Fruit fly (Drosophila melanogaster) whole organism, wandering third instar larva: ENCODE measurements around the gene HP1c.

ENCODE experiments used
- HLH106 ChIP-seq: fragments of 200-800 bp; optimal IDR thresholded peaks from 3 replicates; lab custom pipeline; 2019; ENCODE audit warnings: missing biosample characterization, mild to moderate bottlenecking, missing genetic modification characterization, moderate library complexity
- Hr78 ChIP-seq: fragments of >200 bp; optimal IDR thresholded peaks from 2 replicates; lab custom pipeline; 2017; ENCODE audit warnings: missing biosample characterization, missing genetic modification characterization
- Vsx2 ChIP-seq: fragments of 200-300, 225-300 bp; sonication (Bioruptor generic); optimal IDR thresholded peaks from 2 replicates; lab custom pipeline; 2018; ENCODE audit warnings: missing biosample characterization, missing genetic modification characterization; ENCODE audit not compliant: partially characterized antibody
- br ChIP-seq: fragments of 200-800 bp; sonication (Bioruptor generic); optimal IDR thresholded peaks from 2 replicates; lab custom pipeline; 2016; ENCODE audit warnings: missing biosample characterization, missing genetic modification characterization
- brk ChIP-seq: fragments of 200-800 bp; sonication (Bioruptor generic); optimal IDR thresholded peaks from 2 replicates; lab custom pipeline; 2016; ENCODE audit warnings: missing biosample characterization, mild to moderate bottlenecking, missing genetic modification characterization
- dmrt93B ChIP-seq: fragments of 200-800 bp; sonication (Bioruptor generic); optimal IDR thresholded peaks from 2 replicates; lab custom pipeline; 2018; ENCODE audit warnings: missing biosample characterization, mild to moderate bottlenecking, missing genetic modification characterization
- ey ChIP-seq: fragments of 200-800 bp; sonication (Bioruptor generic); optimal IDR thresholded peaks from 2 replicates; lab custom pipeline; 2016; ENCODE audit warnings: missing biosample characterization, missing genetic modification characterization
- fru ChIP-seq: fragments of 200-800 bp; sonication (Bioruptor generic); optimal IDR thresholded peaks from 3 replicates; lab custom pipeline; 2016; ENCODE audit warnings: missing biosample characterization, mild to moderate bottlenecking, missing genetic modification characterization
- h ChIP-seq: fragments of 200-800 bp; sonication (Bioruptor generic); optimal IDR thresholded peaks from 3 replicates; lab custom pipeline; 2016; ENCODE audit warnings: missing biosample characterization, mild to moderate bottlenecking, missing genetic modification characterization
- jim ChIP-seq: fragments of 175-275, 200-325 bp; sonication (Bioruptor generic); optimal IDR thresholded peaks from 2 replicates; lab custom pipeline; 2016; ENCODE audit warnings: missing biosample characterization, mild to moderate bottlenecking, missing genetic modification characterization
- psq ChIP-seq: fragments of 200-800 bp; sonication (Bioruptor generic); optimal IDR thresholded peaks from 3 replicates; lab custom pipeline; 2017; ENCODE audit warnings: missing biosample characterization, mild to moderate bottlenecking, missing genetic modification characterization, moderate library complexity
- usp ChIP-seq: fragments of >200 bp; optimal IDR thresholded peaks from 2 replicates; lab custom pipeline; 2017; ENCODE audit warnings: missing biosample characterization, missing genetic modification characterization

DNA sequence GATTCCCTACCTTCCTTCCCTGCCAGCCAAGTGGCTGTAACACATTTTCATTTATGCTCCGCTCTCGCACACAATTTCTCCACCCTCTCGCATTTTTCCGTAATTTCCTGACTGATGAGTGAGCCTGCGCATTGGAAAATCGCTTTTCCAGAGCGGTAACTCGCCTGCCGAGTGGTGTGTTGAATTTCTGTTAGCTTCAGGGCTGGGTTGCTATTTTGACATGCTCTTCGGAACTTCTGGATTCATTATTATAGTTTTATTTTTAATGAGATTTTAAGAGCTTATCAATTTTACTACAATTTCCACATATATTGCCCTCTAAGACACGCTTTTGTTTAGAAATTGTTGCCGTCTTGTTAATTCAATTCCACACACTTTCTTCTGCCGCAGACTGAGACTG, 7.5 kb downstream of the HP1c start:
- TF ChIP-seq jim (GFP tag; lab: Kevin White, UChicago) (no peak), HLH106 (tag; lab: Kevin White, UChicago) (no peak), psq (no peak), usp (no peak), ey (GFP tag; lab: Kevin White, UChicago) (no peak), Vsx2 (GFP tag; lab: Kevin White, UChicago) (no peak), Hr78 (GFP tag; lab: Kevin White, UChicago) (no peak), dmrt93B (no peak), br (no peak), fru (GFP tag; lab: Kevin White, UChicago) (no peak), brk (GFP tag; lab: Kevin White, UChicago) (no peak), h (GFP tag; lab: Kevin White, UChicago) (no peak)
